Worm (Caenorhabditis elegans) whole organism, L1 larva: Measurements from ENCODE around the gene tbx-11.

Source experiments
- egl-13 ChIP-seq: sonication (generic microtip); optimal IDR thresholded peaks from 2 replicates; lab custom pipeline; 2016; ENCODE audit warnings: missing genotype, missing genetic modification reagents, missing genetic modification characterization, missing compliant biosample characterization
- unc-86 ChIP-seq: sonication (generic microtip); optimal IDR thresholded peaks from 2 replicates; lab custom pipeline; 2016; ENCODE audit warnings: missing genetic modification characterization, missing compliant biosample characterization

DNA sequence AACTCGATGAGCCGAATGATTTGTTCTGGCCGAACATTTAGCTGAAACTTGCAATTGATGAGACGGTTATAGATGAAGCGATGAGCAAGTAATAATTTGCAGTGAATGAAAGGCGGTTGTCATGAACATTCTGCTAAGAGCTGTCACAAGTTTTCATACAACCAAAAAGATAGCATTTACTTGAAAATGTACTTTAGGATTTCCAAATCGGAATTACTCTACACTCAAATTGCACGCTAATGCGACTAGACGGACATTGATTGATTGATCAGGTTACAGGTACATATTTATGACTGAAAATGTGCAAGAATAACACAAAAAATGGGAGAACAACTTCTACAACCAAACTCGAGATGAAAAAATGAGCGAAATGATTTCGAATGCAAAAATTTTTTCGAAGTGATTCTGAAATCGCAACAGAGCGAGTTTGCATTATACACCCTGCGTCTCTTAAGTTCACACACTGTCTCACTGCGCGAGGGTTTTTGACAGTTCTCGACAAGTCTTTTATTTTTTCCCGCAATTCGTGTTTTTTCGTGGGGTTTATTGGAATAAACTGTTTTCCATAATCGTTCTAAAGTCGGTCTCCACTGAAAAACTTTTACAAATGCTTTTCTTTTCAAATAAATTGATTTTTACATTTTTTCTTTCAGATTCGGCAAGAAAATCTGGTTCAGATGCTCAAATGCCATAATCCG is 27.1 kb downstream of the tbx-11 start, which contains the start of the genes npp-10 and cyk-3:
- TF ChIP-seq unc-86 (no peak), egl-13 (tag; lab: Kevin White, UChicago) (no peak)
